Fruit fly (Drosophila melanogaster): ENCODE results near the gene spoon.

Gene spoon

dm6 chrX:5429778-5430576 is 9.3 kb upstream of the spoon start (continued):
- TF ChIP-seq CG9437 (GFP tag; optimal IDR thresholded peaks at IDR 0.05) (peak; percentile 66), Dp (GFP tag; optimal IDR thresholded peaks at IDR 0.05) (no peak), CG18619 (GFP tag; optimal IDR thresholded peaks at IDR 0.05) (peak; percentile 79), Ravus (GFP tag; IDR thresholded peaks at IDR 0.05) (peak; percentile 41), HLH4C (GFP tag; IDR thresholded peaks at IDR 0.05; ENCODE audit: partially characterized antibody) (no peak), trh (GFP tag; optimal IDR thresholded peaks at IDR 0.05) (peak; percentile 9), CG17328 (GFP tag; IDR thresholded peaks at IDR 0.05) (peak; percentile 47), fd102C (GFP tag; optimal IDR thresholded peaks at IDR 0.05) (no peak), inv (GFP tag; IDR thresholded peaks at IDR 0.05; ENCODE audit: partially characterized antibody) (no peak), cwo (GFP tag; optimal IDR thresholded peaks at IDR 0.05) (peak; percentile 83), ind (GFP tag; optimal IDR thresholded peaks at IDR 0.05) (peak; percentile 85), fd96Cb (tag; optimal IDR thresholded peaks at IDR 0.05) (peak; percentile 61), CG3995 (GFP tag; optimal IDR thresholded peaks at IDR 0.05) (peak; percentile 53), CG8089 (GFP tag; optimal IDR thresholded peaks at IDR 0.05) (peak; percentile 61), CG10543 (GFP tag; optimal IDR thresholded peaks at IDR 0.05) (peak; percentile 95), Mes4 (GFP tag; optimal IDR thresholded peaks at IDR 0.05) (peak; percentile 36), unc-4 (GFP tag; IDR thresholded peaks at IDR 0.05; ENCODE audit: partially characterized antibody) (no peak), CG11093 (GFP tag; IDR thresholded peaks at IDR 0.05) (peak; percentile 79; the same call in 2 of the 3 replicates), sna (GFP tag; IDR thresholded peaks at IDR 0.05; ENCODE audit: partially characterized antibody) (no peak), CG3163 (GFP tag; optimal IDR thresholded peaks at IDR 0.05) (peak; percentile 30), CG3065 (GFP tag; optimal IDR thresholded peaks at IDR 0.05) (no peak), HHEX (GFP tag; optimal IDR thresholded peaks at IDR 0.05) (peak; percentile 77), ato (GFP tag; IDR thresholded peaks at IDR 0.05; ENCODE audit: partially characterized antibody) (no peak), kay (GFP tag; optimal IDR thresholded peaks at IDR 0.05) (peak; percentile 73), Hmr (GFP tag; optimal IDR thresholded peaks at IDR 0.05) (peak; percentile 89), Optix (GFP tag; IDR thresholded peaks at IDR 0.05) (peak; percentile 46; the same call in 1 of the 3 replicates), peb (GFP tag; IDR thresholded peaks at IDR 0.05) (peak; percentile 62), ssp (GFP tag; IDR thresholded peaks at IDR 0.05) (peak; percentile 72), CG2129 (GFP tag; IDR thresholded peaks at IDR 0.05; ENCODE audit: partially characterized antibody) (no peak), Stat92E (GFP tag; optimal IDR thresholded peaks at IDR 0.05) (no peak), dmrt11E (tag; optimal IDR thresholded peaks at IDR 0.05) (no peak), CG30431 (GFP tag; optimal IDR thresholded peaks at IDR 0.05) (peak; percentile 54), D (optimal IDR thresholded peaks at IDR 0.05) (no peak), D (GFP tag; optimal IDR thresholded peaks at IDR 0.05) (peak; percentile 52), wdn (GFP tag; IDR thresholded peaks at IDR 0.05) (peak; percentile 74; the same call in 1 of the 2 replicates), CG12391 (tag; optimal IDR thresholded peaks at IDR 0.05) (peak; percentile 73), so (GFP tag; IDR thresholded peaks at IDR 0.05) (peak; percentile 79; the same call in 2 of the 3 replicates), CG8388 (GFP tag; optimal IDR thresholded peaks at IDR 0.05) (peak; percentile 53), Ada2b (GFP tag; IDR thresholded peaks at IDR 0.05) (peak; percentile 81), CG7839 (tag; optimal IDR thresholded peaks at IDR 0.05) (peak; percentile 88), CG31365 (tag; optimal IDR thresholded peaks at IDR 0.05) (peak; percentile 40), CoRest (tag; optimal IDR thresholded peaks at IDR 0.05) (peak; percentile 90), CG15696 (tag; optimal IDR thresholded peaks at IDR 0.05) (peak; percentile 26), lilli (GFP tag; optimal IDR thresholded peaks at IDR 0.05) (peak; percentile 89), tll (GFP tag; optimal IDR thresholded peaks at IDR 0.05) (no peak), Dip2 (GFP tag; IDR thresholded peaks at IDR 0.05) (0 out of 2 replicates have a peak, but pooled peaks have one; percentile 35), CG4617 (GFP tag; optimal IDR thresholded peaks at IDR 0.05; ENCODE audit: borderline replicate concordance) (peak; percentile 11)
